Fruit fly (Drosophila melanogaster): ENCODE data around the gene CG5245.

The CG5245 gene

DNA sequence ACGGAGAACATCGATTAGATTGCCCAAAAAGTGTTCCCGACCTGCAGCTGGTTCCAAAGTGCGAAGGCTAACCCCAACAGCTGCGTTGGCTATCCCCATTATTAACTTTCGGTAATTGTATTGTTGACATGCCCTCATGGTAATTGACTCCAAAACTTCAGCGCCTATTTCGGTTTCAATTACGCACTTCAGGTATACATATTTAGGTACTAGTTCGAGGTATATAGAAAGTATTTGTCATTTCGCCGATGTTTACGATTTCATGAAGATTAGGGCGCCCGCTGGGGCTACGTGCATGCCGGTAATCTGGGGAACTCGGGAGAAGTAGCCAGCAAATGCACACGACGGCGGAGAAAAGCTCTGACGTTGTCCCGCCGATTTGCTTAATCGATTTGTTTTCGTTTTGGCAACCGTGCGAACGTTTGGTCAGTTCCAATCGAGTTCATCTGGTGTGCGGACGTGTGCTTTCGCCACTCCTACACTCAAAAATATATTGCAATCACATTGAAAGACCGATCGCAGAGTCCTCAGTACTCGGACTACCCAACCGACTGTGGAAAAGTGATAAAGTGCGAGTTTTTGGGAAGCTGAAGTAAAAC, 11.7 kb downstream of the CG5245 start:
- TF ChIP-seq CG8290 (GFP tag; optimal IDR thresholded peaks at IDR 0.05) (no peak), CG8290 (tag; optimal IDR thresholded peaks at IDR 0.05) (peak in 1 of 2 experiments; percentile 41), tio (GFP tag; optimal IDR thresholded peaks at IDR 0.05) (no peak), CG10543 (GFP tag; optimal IDR thresholded peaks at IDR 0.05) (peak; percentile 37), CG18599 (GFP tag; optimal IDR thresholded peaks at IDR 0.05) (peak; percentile 2), exex (tag; optimal IDR thresholded peaks at IDR 0.05) (peak; percentile 58), Taf1 (GFP tag; IDR thresholded peaks at IDR 0.05) (no peak), pan (optimal IDR thresholded peaks at IDR 0.05) (no peak), pan (GFP tag; optimal IDR thresholded peaks at IDR 0.05 in 1 of 2, IDR thresholded peaks at IDR 0.05 in 1 of 2) (peak in 1 of 2 experiments; percentile 15), CG12769 (tag; optimal IDR thresholded peaks at IDR 0.05) (peak; percentile 74), rib (GFP tag; IDR thresholded peaks at IDR 0.05) (no peak), Med (GFP tag) (peak; percentile 36), onecut (GFP tag; IDR thresholded peaks at IDR 0.05) (peak; percentile 25; the same call in 1 of the 2 replicates), CG32532 (GFP tag; IDR thresholded peaks at IDR 0.05) (peak; percentile 20; the same call in 1 of the 2 replicates), CG9932 (GFP tag; IDR thresholded peaks at IDR 0.05) (peak; percentile 24; the same call in 1 of the 2 replicates), chinmo (GFP tag; IDR thresholded peaks at IDR 0.05; ENCODE audit: partially characterized antibody) (0 out of 4 replicates have a peak, but pooled peaks have one; percentile 76), Deaf1 (tag; optimal IDR thresholded peaks at IDR 0.05) (peak; percentile 46), Usf (GFP tag; optimal IDR thresholded peaks at IDR 0.05) (no peak)

DNA sequence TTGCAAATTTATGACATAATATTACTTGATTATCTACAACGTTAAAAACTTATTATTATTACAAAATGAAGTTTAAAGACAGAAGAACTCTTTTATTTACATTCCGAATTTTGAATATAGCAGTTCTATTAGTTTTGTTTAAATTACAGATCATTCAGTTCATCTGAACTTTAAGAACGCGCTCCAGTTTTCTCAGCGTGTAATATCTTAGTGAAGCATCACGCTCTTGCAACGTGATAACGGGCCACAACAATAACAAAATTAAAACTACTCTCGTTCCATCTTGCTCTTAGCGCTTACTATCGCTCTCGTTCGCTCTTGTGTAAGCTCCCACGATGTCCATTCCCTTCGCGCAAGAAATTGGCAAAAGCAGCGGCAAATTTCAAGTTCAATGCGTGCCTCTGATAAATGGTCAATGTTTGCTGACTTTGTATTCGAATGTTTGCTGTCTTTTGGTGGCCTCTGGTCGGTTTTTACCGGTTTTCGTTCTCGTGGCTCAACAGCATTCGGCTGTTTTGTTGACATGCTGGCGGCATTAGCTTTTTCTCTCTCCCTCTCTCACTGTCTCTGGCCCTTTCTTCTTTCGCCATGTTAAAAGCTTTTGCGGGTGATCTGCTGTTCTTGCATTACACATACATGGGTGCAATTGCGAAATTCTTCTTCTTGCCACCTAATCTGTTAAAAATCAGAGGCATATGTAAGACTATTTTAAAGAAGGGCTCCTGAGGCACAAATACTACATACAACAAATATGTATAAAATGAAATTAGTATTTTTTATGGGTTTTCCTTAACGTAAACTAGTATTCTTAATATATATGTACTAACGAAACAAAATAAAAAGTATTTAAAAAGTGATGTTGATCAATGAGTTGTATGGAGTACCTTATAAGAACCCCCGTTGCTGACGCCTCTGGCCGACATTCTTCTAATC, 13.5 kb downstream of the CG5245 start:
- TF ChIP-seq caup (GFP tag; optimal IDR thresholded peaks at IDR 0.05; ENCODE audit: severe bottlenecking) = no peak
- TF ChIP-seq CG17829 (tag; optimal IDR thresholded peaks at IDR 0.05) = peak; percentile 2
- peak; percentile 24; the same call in 1 of the 3 replicates for TF ChIP-seq Dbx (GFP tag; IDR thresholded peaks at IDR 0.05)
- 0 out of 2 replicates have a peak, but pooled peaks have one; percentile 24 for TF ChIP-seq stc (GFP tag; IDR thresholded peaks at IDR 0.05)
- no peak for TF ChIP-seq CG3838 (GFP tag; optimal IDR thresholded peaks at IDR 0.05)
- TF ChIP-seq D19B (GFP tag; optimal IDR thresholded peaks at IDR 0.05) = peak; percentile 23
- peak; percentile 83 for TF ChIP-seq Med (GFP tag)
- TF ChIP-seq HHEX (GFP tag; optimal IDR thresholded peaks at IDR 0.05) = peak; percentile 5
- TF ChIP-seq Lim3 (GFP tag; IDR thresholded peaks at IDR 0.05) = no peak
- TF ChIP-seq kah (GFP tag; optimal IDR thresholded peaks at IDR 0.05) = no peak
- peak; percentile 67 for TF ChIP-seq lbe (GFP tag; optimal IDR thresholded peaks at IDR 0.05)
- peak; percentile 79 for TF ChIP-seq sens (GFP tag)
- no peak for TF ChIP-seq CG6765 (GFP tag; optimal IDR thresholded peaks at IDR 0.05)
- peak; percentile 66 for TF ChIP-seq Deaf1 (tag; optimal IDR thresholded peaks at IDR 0.05)
- TF ChIP-seq C15 (GFP tag; IDR thresholded peaks at IDR 0.05) = no peak
- no peak for TF ChIP-seq zen (tag; optimal IDR thresholded peaks at IDR 0.05)
- no peak for TF ChIP-seq H2.0 (GFP tag; IDR thresholded peaks at IDR 0.05)
- no peak for TF ChIP-seq CG8281 (tag; optimal IDR thresholded peaks at IDR 0.05)
- TF ChIP-seq bowl (GFP tag; IDR thresholded peaks at IDR 0.05) = no peak
- TF ChIP-seq crp (GFP tag; optimal IDR thresholded peaks at IDR 0.05) = no peak
- peak; percentile 60 for TF ChIP-seq Meics (GFP tag; optimal IDR thresholded peaks at IDR 0.05)
- TF ChIP-seq CG14050 (GFP tag; IDR thresholded peaks at IDR 0.05) = 0 out of 3 replicates have a peak, but pooled peaks have one; percentile 23
- no peak for TF ChIP-seq CG4617 (GFP tag; optimal IDR thresholded peaks at IDR 0.05; ENCODE audit: borderline replicate concordance)
- TF ChIP-seq Sox102F (GFP tag; optimal IDR thresholded peaks at IDR 0.05) = peak; percentile 7
- TF ChIP-seq CG30431 (GFP tag; optimal IDR thresholded peaks at IDR 0.05) = no peak
- TF ChIP-seq grau (tag; optimal IDR thresholded peaks at IDR 0.05) = peak; percentile 64
- no peak for TF ChIP-seq crc (GFP tag; optimal IDR thresholded peaks at IDR 0.05)
- TF ChIP-seq CG7928 (GFP tag; optimal IDR thresholded peaks at IDR 0.05) = no peak
- TF ChIP-seq CG6683 (GFP tag; optimal IDR thresholded peaks at IDR 0.05) = no peak
- no peak for TF ChIP-seq Bteb2 (GFP tag; optimal IDR thresholded peaks at IDR 0.05)
- peak; percentile 24; the same call in 1 of the 2 replicates for TF ChIP-seq lmd (GFP tag; IDR thresholded peaks at IDR 0.05)

Data from whole organism, embryonic.